Fruit fly (Drosophila melanogaster) whole organism: ENCODE measurements around the gene CG15155.

Experiments
- CG8478 ChIP-seq: fragments of >200 bp; optimal IDR thresholded peaks from 2 replicates; lab custom pipeline; 2018; ENCODE audit warnings: inconsistent platforms
- Dll ChIP-seq: fragments of >200 bp; optimal IDR thresholded peaks from 2 replicates; lab custom pipeline; 2017
- EcR ChIP-seq, 2 experiments: fragments of >200 bp; optimal IDR thresholded peaks; 2 replicates each; lab custom pipeline; 2017; ENCODE audit warnings: missing biosample characterization in 2 of 2, missing genetic modification characterization in 2 of 2, missing genetic modification reagents in 2 of 2
- pan ChIP-seq: fragments of >200 bp; optimal IDR thresholded peaks from 2 replicates; lab custom pipeline; 2017
- psq ChIP-seq: fragments of >200 bp; optimal IDR thresholded peaks from 2 replicates; lab custom pipeline; 2017
- usp ChIP-seq: fragments of >200 bp; optimal IDR thresholded peaks from 2 replicates; lab custom pipeline; 2017; ENCODE audit warnings: missing biosample characterization, missing genetic modification characterization, mixed read lengths

CG15155 gene

dm6 chr2L:18150393-18151133 is 4.1 kb upstream of the CG15155 start:
- TF ChIP-seq EcR (GFP tag; optimal IDR thresholded peaks at IDR 0.05; lab: Kevin White, UChicago) (no peak), usp (GFP tag; lab: Kevin White, UChicago) (no peak), psq (lab: Kevin White, UChicago) (no peak), CG8478 (lab: Kevin White, UChicago) (no peak), pan (lab: Kevin White, UChicago) (no peak), Dll (lab: Kevin White, UChicago) (no peak)

- TF ChIP-seq EcR (GFP tag; optimal IDR thresholded peaks at IDR 0.05; lab: Kevin White, UChicago) (no peak), CG8478 (lab: Kevin White, UChicago) (peak; percentile 65)
Measured at dm6 chr2L:18151134-18151825, 3.4 kb upstream of the CG15155 start.

dm6 chr2L:18151826-18152138 is 2.9 kb upstream of the CG15155 start:
- TF ChIP-seq psq (lab: Kevin White, UChicago) (no peak), Dll (lab: Kevin White, UChicago) (no peak), pan (lab: Kevin White, UChicago) (no peak), CG8478 (lab: Kevin White, UChicago) (no peak), usp (GFP tag; lab: Kevin White, UChicago) (no peak), EcR (GFP tag; optimal IDR thresholded peaks at IDR 0.05; lab: Kevin White, UChicago) (no peak)

- TF ChIP-seq psq (lab: Kevin White, UChicago): no peak
- TF ChIP-seq EcR (GFP tag; optimal IDR thresholded peaks at IDR 0.05; lab: Kevin White, UChicago): no peak
- no peak for TF ChIP-seq pan (lab: Kevin White, UChicago)
- TF ChIP-seq CG8478 (lab: Kevin White, UChicago): no peak
- no peak for TF ChIP-seq usp (GFP tag; lab: Kevin White, UChicago)
- no peak for TF ChIP-seq Dll (lab: Kevin White, UChicago)
Measured at dm6 chr2L:18152172-18152639, 2.4 kb upstream of the CG15155 start, which contains the start of gene Socs36E. Gene Socs36E, minus strand, starts transcription at chr2L:18152417.

- TF ChIP-seq Dll (lab: Kevin White, UChicago) (no peak), EcR (GFP tag; optimal IDR thresholded peaks at IDR 0.05; lab: Kevin White, UChicago) (no peak), CG8478 (lab: Kevin White, UChicago) (no peak), pan (lab: Kevin White, UChicago) (no peak), psq (lab: Kevin White, UChicago) (no peak), usp (GFP tag; lab: Kevin White, UChicago) (no peak)
Measured at dm6 chr2L:18153068-18153467, 1.6 kb upstream of the CG15155 start, which contains the start of gene CG17681. Gene CG17681, plus strand, starts transcription at chr2L:18153123.

dm6 chr2L:18155877-18156276 is 1.2 kb downstream of the CG15155 start, which contains the start of gene CG5783:
Gene CG5783, plus strand, starts transcription at chr2L:18156043.
- no peak for TF ChIP-seq usp (GFP tag; lab: Kevin White, UChicago)
- no peak for TF ChIP-seq Dll (lab: Kevin White, UChicago)
- TF ChIP-seq psq (lab: Kevin White, UChicago): no peak
- TF ChIP-seq pan (lab: Kevin White, UChicago): no peak
- TF ChIP-seq EcR (GFP tag; optimal IDR thresholded peaks at IDR 0.05; lab: Kevin White, UChicago): no peak
- TF ChIP-seq CG8478 (lab: Kevin White, UChicago): no peak

dm6 chr2L:18158622-18159043 is 4.0 kb downstream of the CG15155 start:
- TF ChIP-seq pan (lab: Kevin White, UChicago) (no peak), Dll (lab: Kevin White, UChicago) (no peak), psq (lab: Kevin White, UChicago) (no peak)

dm6 chr2L:18159172-18159571 is 4.5 kb downstream of the CG15155 start, which contains the start of gene JMJD4:
Gene JMJD4, minus strand, starts transcription at chr2L:18159272.
- TF ChIP-seq pan (lab: Kevin White, UChicago): no peak
- no peak for TF ChIP-seq EcR (GFP tag; optimal IDR thresholded peaks at IDR 0.05; lab: Kevin White, UChicago)
- no peak for TF ChIP-seq psq (lab: Kevin White, UChicago)
- TF ChIP-seq CG8478 (lab: Kevin White, UChicago): no peak
- TF ChIP-seq usp (GFP tag; lab: Kevin White, UChicago): no peak
- TF ChIP-seq Dll (lab: Kevin White, UChicago): no peak

dm6 chr2L:18184648-18185243 is 30.1 kb downstream of the CG15155 start, which contains the start of gene Ptp36E:
Gene Ptp36E, minus strand, starts transcription at chr2L:18185007.
- TF ChIP-seq pan (lab: Kevin White, UChicago) (no peak), Dll (lab: Kevin White, UChicago) (peak; percentile 64)

dm6 chr2L:18186695-18187094 is 32.0 kb downstream of the CG15155 start:
- no peak for TF ChIP-seq psq (lab: Kevin White, UChicago)
- no peak for TF ChIP-seq Dll (lab: Kevin White, UChicago)
- TF ChIP-seq pan (lab: Kevin White, UChicago): no peak
- TF ChIP-seq EcR (GFP tag; optimal IDR thresholded peaks at IDR 0.05; lab: Kevin White, UChicago): no peak
- TF ChIP-seq CG8478 (lab: Kevin White, UChicago): no peak
- TF ChIP-seq usp (GFP tag; lab: Kevin White, UChicago): no peak

- TF ChIP-seq EcR (GFP tag; optimal IDR thresholded peaks at IDR 0.05; lab: Kevin White, UChicago) (no peak), Dll (lab: Kevin White, UChicago) (no peak), CG8478 (lab: Kevin White, UChicago) (no peak), usp (GFP tag; lab: Kevin White, UChicago) (no peak), pan (lab: Kevin White, UChicago) (no peak), psq (lab: Kevin White, UChicago) (no peak)
Measured at dm6 chr2L:18202811-18203210, 48.2 kb downstream of the CG15155 start.
